Fruit fly (Drosophila melanogaster): Measurements from ENCODE around the gene Pvf3.

Gene Pvf3

DNA sequence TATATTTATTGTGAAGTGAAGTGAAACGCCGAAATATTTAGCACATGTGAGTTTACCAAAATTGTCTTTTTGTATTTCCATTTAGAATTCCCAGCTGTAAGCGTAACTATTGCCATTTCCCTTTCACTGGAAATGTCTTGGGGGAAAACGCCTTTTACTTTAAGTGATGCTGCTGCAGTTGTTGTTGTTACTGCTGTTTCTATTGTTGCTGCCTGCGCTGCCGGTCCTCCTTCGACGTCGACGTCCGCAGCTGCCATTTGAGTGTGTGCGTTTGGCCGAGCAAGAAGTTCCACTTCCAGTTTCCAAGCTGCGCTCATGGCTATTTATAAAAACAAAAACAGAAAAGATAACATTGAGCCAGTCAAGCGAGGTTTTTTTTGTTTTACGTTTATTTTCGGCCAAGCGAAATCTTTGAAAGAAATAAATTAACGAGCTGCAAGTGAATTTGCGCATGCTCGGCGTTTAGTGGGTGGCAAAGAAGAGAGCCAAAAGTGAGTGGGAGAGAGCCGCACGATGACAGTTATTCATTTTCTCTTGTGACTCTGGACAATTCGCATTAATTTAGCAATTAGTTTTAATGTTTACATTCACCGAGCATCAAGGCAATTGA, 107.7 kb downstream of the Pvf3 start:
- TF ChIP-seq insv (optimal IDR thresholded peaks at IDR 0.05) = no peak

- TF ChIP-seq insv (optimal IDR thresholded peaks at IDR 0.05) (no peak), ttk (optimal IDR thresholded peaks at IDR 0.05) (no peak), Sin3A (optimal IDR thresholded peaks at IDR 0.05) (no peak), h (optimal IDR thresholded peaks at IDR 0.05) (no peak), Myc (optimal IDR thresholded peaks at IDR 0.05) (no peak)
Observed at dm6 chr2L:7049009-7049647, 108.4 kb downstream of the Pvf3 start.
